Worm (Caenorhabditis elegans): ENCODE measurements around the gene elli-1.

Gene elli-1

ce11 chrIV:8730469-8730868 is 24.2 kb downstream of the elli-1 start, which contains the start of gene F21D5.3 (continued):
- no peak for TF ChIP-seq nhr-21 (tag; optimal IDR thresholded peaks at IDR 0.05)

- TF ChIP-seq elt-1 (tag; optimal IDR thresholded peaks at IDR 0.05) (no peak), nhr-10 (tag; optimal IDR thresholded peaks at IDR 0.05) (no peak), sma-9 (GFP tag; optimal IDR thresholded peaks at IDR 0.05) (peak; percentile 38), sma-9 (tag; optimal IDR thresholded peaks at IDR 0.05) (no peak), fos-1 (tag; optimal IDR thresholded peaks at IDR 0.05) (peak; percentile 16), ceh-16 (tag; optimal IDR thresholded peaks at IDR 0.05) (no peak), nhr-21 (tag; optimal IDR thresholded peaks at IDR 0.05) (no peak), lin-39 (tag; optimal IDR thresholded peaks at IDR 0.05) (no peak), crh-2 (tag; optimal IDR thresholded peaks at IDR 0.05) (peak; percentile 1), lin-13 (GFP tag; optimal IDR thresholded peaks at IDR 0.05) (no peak), R02D3.7 (tag; optimal IDR thresholded peaks at IDR 0.05) (no peak), elt-3 (tag; optimal IDR thresholded peaks at IDR 0.05) (no peak)
Observed at ce11 chrIV:8729636-8730035, 25.0 kb downstream of the elli-1 start.

- no peak for TF ChIP-seq peb-1 (tag; optimal IDR thresholded peaks at IDR 0.05)
- no peak for TF ChIP-seq ztf-4 (tag; optimal IDR thresholded peaks at IDR 0.05)
- no peak for TF ChIP-seq nhr-6 (tag; optimal IDR thresholded peaks at IDR 0.05)
- no peak for TF ChIP-seq aly-2 (tag; optimal IDR thresholded peaks at IDR 0.05)
- no peak for TF ChIP-seq ceh-82 (tag; optimal IDR thresholded peaks at IDR 0.05)
- TF ChIP-seq snpc-4 (tag; optimal IDR thresholded peaks at IDR 0.05), result no peak
- TF ChIP-seq skn-1 (tag; optimal IDR thresholded peaks at IDR 0.05), result no peak
- TF ChIP-seq ama-1 (optimal IDR thresholded peaks at IDR 0.05), result no peak
- no peak for TF ChIP-seq mbf-1 (tag; optimal IDR thresholded peaks at IDR 0.05)
- no peak for TF ChIP-seq alr-1 (tag; optimal IDR thresholded peaks at IDR 0.05)
- no peak for TF ChIP-seq egl-27 (tag; optimal IDR thresholded peaks at IDR 0.05)
- no peak for TF ChIP-seq lsy-2 (tag; optimal IDR thresholded peaks at IDR 0.05)
- TF ChIP-seq zag-1 (tag; optimal IDR thresholded peaks at IDR 0.05), result no peak
- no peak for TF ChIP-seq unc-62 (GFP tag; optimal IDR thresholded peaks at IDR 0.05)
- TF ChIP-seq sma-9 (GFP tag; optimal IDR thresholded peaks at IDR 0.05), result no peak
- no peak for TF ChIP-seq sma-9 (tag; optimal IDR thresholded peaks at IDR 0.05)
- TF ChIP-seq blmp-1 (tag; optimal IDR thresholded peaks at IDR 0.05; ENCODE audit: insufficient read depth), result no peak
- no peak for TF ChIP-seq mab-5 (tag; optimal IDR thresholded peaks at IDR 0.05)
- TF ChIP-seq ceh-16 (tag; optimal IDR thresholded peaks at IDR 0.05), result no peak
- no peak for TF ChIP-seq nhr-77 (tag; optimal IDR thresholded peaks at IDR 0.05)
- no peak for TF ChIP-seq ztf-11 (tag; optimal IDR thresholded peaks at IDR 0.05)
Observed at ce11 chrIV:8728122-8728521, 26.5 kb downstream of the elli-1 start, which contains the start of gene otub-3. Gene otub-3 (plus strand): TSS chrIV:8728177.

- no peak for TF ChIP-seq lin-11 (tag; optimal IDR thresholded peaks at IDR 0.05)
- TF ChIP-seq nhr-129 (tag; optimal IDR thresholded peaks at IDR 0.05), result no peak
- TF ChIP-seq zag-1 (tag; optimal IDR thresholded peaks at IDR 0.05), result no peak
- peak; percentile 20 for TF ChIP-seq skn-1 (tag; optimal IDR thresholded peaks at IDR 0.05)
- TF ChIP-seq dmd-4 (tag; optimal IDR thresholded peaks at IDR 0.05), result no peak
- no peak for TF ChIP-seq ztf-11 (tag; optimal IDR thresholded peaks at IDR 0.05)
- no peak for TF ChIP-seq ztf-4 (tag; optimal IDR thresholded peaks at IDR 0.05)
- TF ChIP-seq mbf-1 (tag; optimal IDR thresholded peaks at IDR 0.05), result no peak
- TF ChIP-seq nhr-21 (tag; optimal IDR thresholded peaks at IDR 0.05), result no peak
- peak; percentile 3 for TF ChIP-seq fos-1 (tag; optimal IDR thresholded peaks at IDR 0.05)
Observed at ce11 chrIV:8725345-8725744, 29.3 kb downstream of the elli-1 start, which contains the start of gene pgm-3. Gene pgm-3 (plus strand): TSS chrIV:8725722.

- TF ChIP-seq nhr-10 (tag; optimal IDR thresholded peaks at IDR 0.05) (no peak), ztf-4 (tag; optimal IDR thresholded peaks at IDR 0.05) (no peak), zag-1 (tag; optimal IDR thresholded peaks at IDR 0.05) (no peak), nhr-237 (tag; optimal IDR thresholded peaks at IDR 0.05) (no peak), nhr-77 (tag; optimal IDR thresholded peaks at IDR 0.05) (no peak), elt-3 (tag; optimal IDR thresholded peaks at IDR 0.05) (no peak), alr-1 (tag; optimal IDR thresholded peaks at IDR 0.05) (no peak), nhr-12 (tag; optimal IDR thresholded peaks at IDR 0.05) (no peak), elt-1 (tag; optimal IDR thresholded peaks at IDR 0.05) (no peak), ZK546.5 (tag; optimal IDR thresholded peaks at IDR 0.05) (no peak), skn-1 (tag; optimal IDR thresholded peaks at IDR 0.05) (no peak), nhr-129 (tag; optimal IDR thresholded peaks at IDR 0.05) (no peak), blmp-1 (tag; optimal IDR thresholded peaks at IDR 0.05; ENCODE audit: insufficient read depth) (no peak), F13H6.1 (tag; optimal IDR thresholded peaks at IDR 0.05) (no peak), lsy-2 (tag; optimal IDR thresholded peaks at IDR 0.05) (no peak), lin-11 (tag; optimal IDR thresholded peaks at IDR 0.05) (no peak), sma-9 (GFP tag; optimal IDR thresholded peaks at IDR 0.05) (no peak), sma-9 (tag; optimal IDR thresholded peaks at IDR 0.05) (no peak), nhr-23 (tag; optimal IDR thresholded peaks at IDR 0.05) (no peak), sma-3 (GFP tag; optimal IDR thresholded peaks at IDR 0.05) (no peak)
Observed at ce11 chrIV:8724907-8725306, 29.7 kb downstream of the elli-1 start.

Measured in whole organism, L2 larva.